Fruit fly (Drosophila melanogaster): Measurements from ENCODE around the gene RhoGAP92B.

DNA sequence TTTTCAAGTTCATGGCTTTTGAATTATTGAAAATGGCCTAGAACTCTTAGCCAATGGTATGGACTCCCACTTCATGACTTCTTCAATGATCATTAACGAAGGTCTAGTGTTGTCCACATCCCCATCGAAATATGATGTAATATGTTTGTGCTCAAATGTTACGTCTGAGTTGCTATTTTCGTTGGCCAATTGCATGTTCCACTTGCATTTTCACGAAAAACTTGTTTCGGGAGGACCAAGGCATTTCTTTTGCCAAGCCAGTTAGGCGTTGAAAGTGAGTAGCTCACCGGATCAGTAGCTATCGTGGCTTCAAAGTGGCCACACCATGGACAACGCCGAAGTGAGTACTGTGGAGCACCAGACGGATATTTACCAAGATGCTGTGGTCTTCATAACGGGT lies 13.2 kb downstream of the RhoGAP92B start, which contains the start of gene CG4770:
- TF ChIP-seq CG1620 (GFP tag; optimal IDR thresholded peaks at IDR 0.05) (no peak), CG14711 (tag; optimal IDR thresholded peaks at IDR 0.05) (no peak), CG33017 (tag; optimal IDR thresholded peaks at IDR 0.05) (no peak), pad (GFP tag; optimal IDR thresholded peaks at IDR 0.05) (no peak), kay (GFP tag; ENCODE audit: borderline replicate concordance) (no peak), Clk (GFP tag; optimal IDR thresholded peaks at IDR 0.05) (no peak), CG5204 (GFP tag; optimal IDR thresholded peaks at IDR 0.05) (no peak), CG12768 (GFP tag; optimal IDR thresholded peaks at IDR 0.05) (no peak), bab1 (GFP tag; optimal IDR thresholded peaks at IDR 0.05) (no peak), CG7101 (tag; optimal IDR thresholded peaks at IDR 0.05) (no peak), Crg-1 (GFP tag; optimal IDR thresholded peaks at IDR 0.05) (no peak), cic (GFP tag; optimal IDR thresholded peaks at IDR 0.05) (no peak), CG11617 (GFP tag; optimal IDR thresholded peaks at IDR 0.05) (no peak), cnc (optimal IDR thresholded peaks at IDR 0.05) (no peak)
